Fruit fly (Drosophila melanogaster) whole organism, embryonic: ENCODE measurements around the gene Grd.

Experiments used
- CG11247 ChIP-seq: fragments of 200-800 bp; sonication (Bioruptor generic); IDR thresholded peaks from 2 replicates; pipeline ENCODE4 v1.3.6; 2022; ENCODE audit warnings: missing biosample characterization, missing genetic modification characterization
- CG13287 ChIP-seq: fragments of 200-800 bp; sonication (Bioruptor generic); IDR thresholded peaks from 2 replicates; pipeline ENCODE4 v1.3.6; 2022; ENCODE audit warnings: missing biosample characterization, missing genetic modification characterization; ENCODE audit not compliant: partially characterized antibody
- CG15011 ChIP-seq: fragments of 200-800 bp; sonication (Bioruptor generic); optimal IDR thresholded peaks from 3 replicates; lab custom pipeline; 2018; ENCODE audit warnings: missing biosample characterization, mild to moderate bottlenecking, missing genetic modification characterization
- CG2129 ChIP-seq: fragments of 200-800 bp; sonication (Bioruptor generic); IDR thresholded peaks from 2 replicates; pipeline ENCODE4 v1.3.6; 2022; ENCODE audit warnings: missing biosample characterization, missing genetic modification characterization; ENCODE audit not compliant: partially characterized antibody
- CG2202 ChIP-seq: fragments of 200-800 bp; sonication (Bioruptor generic); optimal IDR thresholded peaks from 2 replicates; lab custom pipeline; 2018; ENCODE audit warnings: missing biosample characterization, mild to moderate bottlenecking, missing genetic modification characterization
- CG34224 ChIP-seq: fragments of 200-800 bp; sonication (Bioruptor generic); IDR thresholded peaks from 3 replicates; pipeline ENCODE4 v1.3.6; 2022; ENCODE audit warnings: missing biosample characterization, missing genetic modification characterization; ENCODE audit not compliant: partially characterized antibody
- CG42726 ChIP-seq: fragments of 200-800 bp; sonication (Bioruptor generic); IDR thresholded peaks from 2 replicates; pipeline ENCODE4 v1.3.6; 2022; ENCODE audit warnings: missing biosample characterization, missing genetic modification characterization; ENCODE audit not compliant: partially characterized antibody
- CG5180 ChIP-seq: fragments of 200-800 bp; sonication (Bioruptor generic); optimal IDR thresholded peaks from 3 replicates; lab custom pipeline; 2017; ENCODE audit warnings: missing biosample characterization, missing genetic modification characterization, mild to moderate bottlenecking, moderate library complexity, missing genetic modification reagents
- CG7928 ChIP-seq: fragments of 200-800 bp; sonication (Bioruptor generic); optimal IDR thresholded peaks from 2 replicates; lab custom pipeline; 2017; ENCODE audit warnings: missing biosample characterization, mild to moderate bottlenecking, missing genetic modification characterization
- CG8281 ChIP-seq: fragments of 200-800 bp; sonication (Bioruptor generic); optimal IDR thresholded peaks from 2 replicates; lab custom pipeline; 2018; ENCODE audit warnings: missing biosample characterization, mild to moderate bottlenecking, missing genetic modification characterization, moderate library complexity
- CG8765 ChIP-seq: fragments of 200-800 bp; sonication (Bioruptor generic); IDR thresholded peaks from 2 replicates; pipeline ENCODE4 v1.3.6; 2022; ENCODE audit warnings: missing biosample characterization, missing genetic modification characterization
- CTCF ChIP-seq: fragments of 200-800 bp; sonication (Bioruptor generic); optimal IDR thresholded peaks from 2 replicates; lab custom pipeline; 2017; ENCODE audit warnings: missing biosample characterization, mild to moderate bottlenecking, missing genetic modification characterization, moderate library complexity
- Deaf1 ChIP-seq: fragments of 200-800 bp; optimal IDR thresholded peaks from 3 replicates; lab custom pipeline; 2019; ENCODE audit warnings: missing biosample characterization, mild to moderate bottlenecking, missing genetic modification characterization, moderate library complexity
- Dll ChIP-seq: fragments of 200-800 bp; sonication (Bioruptor generic); IDR thresholded peaks from 4 replicates; pipeline ENCODE4 v1.3.6; 2022; ENCODE audit warnings: missing biosample characterization, missing genetic modification characterization; ENCODE audit not compliant: partially characterized antibody
- Doc3 ChIP-seq: fragments of 200-800 bp; sonication (Bioruptor generic); IDR thresholded peaks from 3 replicates; pipeline ENCODE4 v1.3.6; 2022; ENCODE audit warnings: missing biosample characterization, missing genetic modification characterization; ENCODE audit not compliant: partially characterized antibody
- Dp ChIP-seq: fragments of 200-800 bp; sonication (Bioruptor generic); optimal IDR thresholded peaks from 2 replicates; lab custom pipeline; 2018; ENCODE audit warnings: missing biosample characterization, mild to moderate bottlenecking, missing genetic modification characterization, moderate library complexity
- Dref ChIP-seq: fragments of 200-800 bp; sonication (Bioruptor generic); IDR thresholded peaks from 2 replicates; pipeline ENCODE4 v1.3.6; 2022; ENCODE audit warnings: missing biosample characterization, missing genetic modification characterization
- E2f1 ChIP-seq: fragments of 200-800 bp; sonication (Bioruptor generic); IDR thresholded peaks from 2 replicates; pipeline ENCODE4 v1.3.6; 2022; ENCODE audit warnings: missing biosample characterization, missing genetic modification characterization
- E2f2 ChIP-seq: fragments of 200-800 bp; sonication (Bioruptor generic); IDR thresholded peaks from 2 replicates; pipeline ENCODE4 v1.3.6; 2022; ENCODE audit warnings: missing biosample characterization, missing genetic modification characterization
- MESR4 ChIP-seq: fragments of 200-800 bp; sonication (Bioruptor generic); optimal IDR thresholded peaks from 2 replicates; lab custom pipeline; 2018; ENCODE audit warnings: missing biosample characterization, mild to moderate bottlenecking, missing genetic modification characterization, moderate library complexity
- Pdp1 ChIP-seq, 2 experiments: fragments of 200-800 bp; sonication (Bioruptor generic); optimal IDR thresholded peaks; 3 replicates each; lab custom pipeline; 2016; ENCODE audit warnings: missing biosample characterization in 2 of 2, missing genetic modification characterization in 2 of 2, mild to moderate bottlenecking in 1 of 2, moderate library complexity in 1 of 2
- Rfx ChIP-seq: fragments of 200-800 bp; sonication (Bioruptor generic); IDR thresholded peaks from 2 replicates; pipeline ENCODE4 v1.3.6; 2022; ENCODE audit warnings: missing biosample characterization, missing genetic modification characterization
- Sin3A ChIP-seq: fragments of >200 bp; optimal IDR thresholded peaks from 2 replicates; lab custom pipeline; 2018
- Spps ChIP-seq: fragments of 200-800 bp; sonication (Bioruptor generic); optimal IDR thresholded peaks from 2 replicates; lab custom pipeline; 2018; ENCODE audit warnings: missing biosample characterization, mild to moderate bottlenecking, missing genetic modification characterization
- Stat92E ChIP-seq, 3 experiments: fragments of >200 bp in 2 of 3; fragments of 200-800 bp in 1 of 3; sonication (Bioruptor generic) in 1 of 3; optimal IDR thresholded peaks; 2 replicates each; lab custom pipeline; 2017 to 2019; ENCODE audit warnings: missing biosample characterization in 3 of 3, missing genetic modification characterization in 3 of 3, mild to moderate bottlenecking in 1 of 3, moderate library complexity in 1 of 3
- al ChIP-seq: fragments of 200-800 bp; sonication (Bioruptor generic); IDR thresholded peaks from 2 replicates; pipeline ENCODE4 v1.3.6; 2022; ENCODE audit warnings: missing biosample characterization, missing genetic modification characterization
- ato ChIP-seq: fragments of 200-800 bp; sonication (Bioruptor generic); IDR thresholded peaks from 2 replicates; pipeline ENCODE4 v1.3.6; 2022; ENCODE audit warnings: missing biosample characterization, missing genetic modification characterization; ENCODE audit not compliant: partially characterized antibody
- chinmo ChIP-seq: fragments of 200-800 bp; sonication (Bioruptor generic); IDR thresholded peaks from 4 replicates; pipeline ENCODE4 v1.3.6; 2022; ENCODE audit warnings: missing biosample characterization, missing genetic modification characterization; ENCODE audit not compliant: partially characterized antibody
- crp ChIP-seq, 2 experiments: fragments of 200-800 bp; sonication (Bioruptor generic); optimal IDR thresholded peaks; 2 replicates in 1 of 2; 3 replicates in 1 of 2; lab custom pipeline; 2017; ENCODE audit warnings: missing biosample characterization in 2 of 2, missing genetic modification characterization in 2 of 2, mild to moderate bottlenecking in 1 of 2, moderate library complexity in 1 of 2
- disco-r ChIP-seq: fragments of 200-800 bp; sonication (Bioruptor generic); optimal IDR thresholded peaks from 2 replicates; lab custom pipeline; 2016; ENCODE audit warnings: missing biosample characterization, missing genetic modification characterization
- hb ChIP-seq: fragments of 200-800 bp; sonication (Bioruptor generic); IDR thresholded peaks from 3 replicates; pipeline ENCODE4 v1.3.6; 2022; ENCODE audit warnings: missing biosample characterization, missing genetic modification characterization; ENCODE audit not compliant: partially characterized antibody
- hbn ChIP-seq: fragments of 200-800 bp; sonication (Bioruptor generic); IDR thresholded peaks from 2 replicates; pipeline ENCODE4 v1.3.6; 2022; ENCODE audit warnings: missing biosample characterization, missing genetic modification characterization; ENCODE audit not compliant: partially characterized antibody
- insv ChIP-seq, 2 experiments: fragments of 200-800 bp; sonication (Bioruptor generic); optimal IDR thresholded peaks; 3 replicates each; lab custom pipeline; 2016 to 2018; ENCODE audit warnings: missing biosample characterization in 2 of 2, missing genetic modification characterization in 2 of 2
- klu ChIP-seq: fragments of 200-800 bp; sonication (Bioruptor generic); IDR thresholded peaks from 2 replicates; pipeline ENCODE4 v1.3.6; 2022; ENCODE audit warnings: missing biosample characterization, missing genetic modification characterization
- knrl ChIP-seq: fragments of 200-800 bp; sonication (Bioruptor generic); IDR thresholded peaks from 3 replicates; pipeline ENCODE4 v1.3.6; 2022; ENCODE audit warnings: missing biosample characterization, missing genetic modification characterization; ENCODE audit not compliant: partially characterized antibody
- mam ChIP-seq: fragments of 200-800 bp; sonication (Bioruptor generic); optimal IDR thresholded peaks from 3 replicates; lab custom pipeline; 2016; ENCODE audit warnings: missing biosample characterization, missing genetic modification characterization
- nerfin-2 ChIP-seq: fragments of 200-800 bp; sonication (Bioruptor generic); IDR thresholded peaks from 2 replicates; pipeline ENCODE4 v1.3.6; 2022; ENCODE audit warnings: missing biosample characterization, missing genetic modification characterization; ENCODE audit not compliant: partially characterized antibody
- odd ChIP-seq: fragments of 200-800 bp; sonication (Bioruptor generic); optimal IDR thresholded peaks from 2 replicates; lab custom pipeline; 2017; ENCODE audit warnings: missing biosample characterization, mild to moderate bottlenecking, missing genetic modification characterization
- pzg ChIP-seq: fragments of 200-800 bp; sonication (Bioruptor generic); optimal IDR thresholded peaks from 3 replicates; lab custom pipeline; 2018; ENCODE audit warnings: missing biosample characterization, mild to moderate bottlenecking, missing genetic modification characterization, moderate library complexity
- row ChIP-seq: fragments of 200-800 bp; sonication (Bioruptor generic); IDR thresholded peaks from 3 replicates; pipeline ENCODE4 v1.3.6; 2022; ENCODE audit warnings: missing biosample characterization, missing genetic modification characterization
- run ChIP-seq: fragments of 200-800 bp; sonication (Bioruptor generic); optimal IDR thresholded peaks from 3 replicates; lab custom pipeline; 2018; ENCODE audit warnings: missing biosample characterization, mild to moderate bottlenecking, missing genetic modification characterization
- sisA ChIP-seq: fragments of 200-800 bp; sonication (Bioruptor generic); IDR thresholded peaks from 2 replicates; pipeline ENCODE4 v1.3.6; 2022; ENCODE audit warnings: missing biosample characterization, missing genetic modification characterization
- sna ChIP-seq: fragments of 200-800 bp; sonication (Bioruptor generic); IDR thresholded peaks from 2 replicates; pipeline ENCODE4 v1.3.6; 2022; ENCODE audit warnings: missing biosample characterization, missing genetic modification characterization; ENCODE audit not compliant: partially characterized antibody
- ssp ChIP-seq: fragments of 200-800 bp; sonication (Bioruptor generic); IDR thresholded peaks from 2 replicates; pipeline ENCODE4 v1.3.6; 2022; ENCODE audit warnings: missing biosample characterization, missing genetic modification characterization
- tna ChIP-seq: fragments of 200-800 bp; sonication (Bioruptor generic); IDR thresholded peaks from 2 replicates; pipeline ENCODE4 v1.3.6; 2022; ENCODE audit warnings: missing biosample characterization, missing genetic modification characterization; ENCODE audit not compliant: partially characterized antibody
- unc-4 ChIP-seq: fragments of 200-800 bp; sonication (Bioruptor generic); IDR thresholded peaks from 2 replicates; pipeline ENCODE4 v1.3.6; 2022; ENCODE audit warnings: missing biosample characterization, missing genetic modification characterization; ENCODE audit not compliant: partially characterized antibody
- vnd ChIP-seq: fragments of 200-800 bp; sonication (Bioruptor generic); IDR thresholded peaks from 3 replicates; pipeline ENCODE4 v1.3.6; 2022; ENCODE audit warnings: missing biosample characterization, missing genetic modification characterization; ENCODE audit not compliant: partially characterized antibody
- zen2 ChIP-seq: fragments of 200-800 bp; sonication (Bioruptor generic); IDR thresholded peaks from 3 replicates; pipeline ENCODE4 v1.3.6; 2022; ENCODE audit warnings: missing biosample characterization, missing genetic modification characterization; ENCODE audit not compliant: partially characterized antibody

The Grd gene

DNA sequence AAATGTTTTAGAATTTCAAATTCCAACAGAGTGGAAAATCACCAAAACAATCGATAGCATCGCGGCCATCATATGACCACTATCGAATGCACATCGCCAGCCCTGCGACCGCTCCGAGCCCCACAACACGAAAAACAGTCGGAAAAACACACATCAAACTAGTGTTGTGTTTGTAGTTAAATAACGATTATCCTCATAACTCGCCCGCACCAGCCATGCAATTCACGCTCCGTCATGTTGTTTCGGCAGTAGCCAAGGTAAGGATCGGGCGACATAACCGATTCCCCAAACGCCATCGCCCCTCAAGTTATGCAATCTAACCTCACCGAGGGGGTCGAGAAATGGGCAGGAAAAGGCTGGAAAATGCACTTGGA lies 23.8 kb downstream of the Grd start:
- peak; percentile 36 for TF ChIP-seq pzg
- peak; percentile 62; the same call in 2 of the 3 replicates for TF ChIP-seq Doc3 (GFP tag; lab: Robert Waterston, UW)
- peak; percentile 67 for TF ChIP-seq row (GFP tag; lab: Robert Waterston, UW)
- peak; percentile 95 for TF ChIP-seq MESR4 (GFP tag; lab: Kevin White, UChicago)
- TF ChIP-seq CG2202, result no peak
- peak; percentile 74 for TF ChIP-seq Dref (GFP tag; lab: Robert Waterston, UW)
- TF ChIP-seq tna (GFP tag; lab: Robert Waterston, UW), result peak; percentile 72
- TF ChIP-seq klu (GFP tag; lab: Robert Waterston, UW), result no peak
- TF ChIP-seq CG8281, result no peak
- peak; percentile 61; the same call in 2 of the 3 replicates for TF ChIP-seq knrl (GFP tag; lab: Robert Waterston, UW)
- TF ChIP-seq CG7928 (GFP tag; lab: Kevin White, UChicago), result peak; percentile 88
- peak; percentile 68 for TF ChIP-seq CG13287 (GFP tag; lab: Robert Waterston, UW)
- TF ChIP-seq Deaf1, result peak; percentile 36
- no peak for TF ChIP-seq E2f1 (GFP tag; lab: Robert Waterston, UW)
- TF ChIP-seq Sin3A, result peak; percentile 24
- TF ChIP-seq odd (GFP tag; lab: Kevin White, UChicago), result no peak
- TF ChIP-seq CG34224 (GFP tag; lab: Robert Waterston, UW), result peak; percentile 68
- no peak for TF ChIP-seq ssp (GFP tag; lab: Robert Waterston, UW)
- peak; percentile 11; the same call in 1 of the 2 replicates for TF ChIP-seq sisA
- TF ChIP-seq run (tag; lab: Kevin White, UChicago), result no peak
- TF ChIP-seq sna (GFP tag; lab: Robert Waterston, UW), result peak; percentile 60
- peak in 1 of 2 experiments; percentile 25 for TF ChIP-seq crp (GFP tag; optimal IDR thresholded peaks at IDR 0.05; lab: Kevin White, UChicago)
- peak; percentile 76 for TF ChIP-seq Dll (GFP tag; lab: Robert Waterston, UW)
- TF ChIP-seq unc-4 (GFP tag; lab: Robert Waterston, UW), result peak; percentile 70
- peak in 1 of 2 experiments; percentile 99 for TF ChIP-seq Pdp1 (GFP tag; optimal IDR thresholded peaks at IDR 0.05; lab: Kevin White, UChicago)
- TF ChIP-seq Dp, result peak; percentile 30
- TF ChIP-seq CG8765 (GFP tag; lab: Robert Waterston, UW), result no peak
- peak; percentile 65 for TF ChIP-seq zen2 (GFP tag; lab: Robert Waterston, UW)
- TF ChIP-seq insv (GFP tag; optimal IDR thresholded peaks at IDR 0.05; lab: Kevin White, UChicago), result no peak
- peak; percentile 69 for TF ChIP-seq vnd (GFP tag; lab: Robert Waterston, UW)
- peak; percentile 71 for TF ChIP-seq ato (GFP tag; lab: Robert Waterston, UW)
- 0 out of 2 replicates have a peak, but pooled peaks have one; percentile 11 for TF ChIP-seq CG11247
- 0 out of 4 replicates have a peak, but pooled peaks have one; percentile 62 for TF ChIP-seq chinmo (GFP tag; lab: Robert Waterston, UW)
- TF ChIP-seq E2f2 (GFP tag; lab: Robert Waterston, UW), result peak; percentile 48
- no peak for TF ChIP-seq CG15011
- 0 out of 2 replicates have a peak, but pooled peaks have one; percentile 23 for TF ChIP-seq al
- no peak for TF ChIP-seq Stat92E (GFP tag; optimal IDR thresholded peaks at IDR 0.05; lab: Kevin White, UChicago)
- TF ChIP-seq hbn (GFP tag; lab: Robert Waterston, UW), result peak; percentile 52
- TF ChIP-seq CG42726 (GFP tag; lab: Robert Waterston, UW), result peak; percentile 78
- no peak for TF ChIP-seq Spps (tag; lab: Kevin White, UChicago)
- TF ChIP-seq CTCF (GFP tag; lab: Kevin White, UChicago), result no peak
- TF ChIP-seq Rfx (GFP tag; lab: Robert Waterston, UW), result peak; percentile 63; the same call in 1 of the 2 replicates
- TF ChIP-seq hb (GFP tag; lab: Robert Waterston, UW), result peak; percentile 71
- TF ChIP-seq mam (GFP tag; lab: Kevin White, UChicago), result peak; percentile 21
- peak; percentile 63 for TF ChIP-seq CG5180
- TF ChIP-seq nerfin-2 (GFP tag; lab: Robert Waterston, UW), result peak; percentile 68
- peak; percentile 54 for TF ChIP-seq CG2129 (GFP tag; lab: Robert Waterston, UW)
- no peak for TF ChIP-seq disco-r (GFP tag; lab: Kevin White, UChicago)
